Worm (Caenorhabditis elegans) whole organism, early embryonic: ENCODE data around the gene R07B1.9.

Experiments
- B0310.2 ChIP-seq: sonication (generic microtip); optimal IDR thresholded peaks from 2 replicates; lab custom pipeline; 2016; ENCODE audit warnings: mild to moderate bottlenecking, missing genetic modification characterization, missing compliant biosample characterization
- F13C5.2 ChIP-seq: sonication (generic microtip); optimal IDR thresholded peaks from 2 replicates; lab custom pipeline; 2017; ENCODE audit warnings: mild to moderate bottlenecking, missing genetic modification characterization, inconsistent platforms, missing compliant biosample characterization
- aly-1 ChIP-seq: sonication (generic microtip); optimal IDR thresholded peaks from 2 replicates; lab custom pipeline; 2016; ENCODE audit warnings: missing genetic modification characterization, missing compliant biosample characterization
- ama-1 ChIP-seq: fragments of 150-350 bp; optimal IDR thresholded peaks from 2 replicates; lab custom pipeline; 2014
- ceh-13 ChIP-seq: fragments of 200-800 bp; sonication (Bioruptor generic); optimal IDR thresholded peaks from 2 replicates; lab custom pipeline; 2018; ENCODE audit warnings: mild to moderate bottlenecking, missing genetic modification characterization, missing compliant biosample characterization
- ceh-36 ChIP-seq: sonication (generic microtip); optimal IDR thresholded peaks from 2 replicates; lab custom pipeline; 2016; ENCODE audit warnings: missing genetic modification characterization, inconsistent platforms, missing compliant biosample characterization
- ets-7 ChIP-seq: sonication (generic microtip); optimal IDR thresholded peaks from 2 replicates; lab custom pipeline; 2016; ENCODE audit warnings: missing genotype, missing genetic modification characterization, missing compliant biosample characterization
- flt-1 ChIP-seq: fragments of 200-800 bp; sonication (Bioruptor generic); IDR thresholded peaks from 2 replicates; pipeline ENCODE4 v1.3.6; 2022; ENCODE audit warnings: missing genetic modification characterization, missing compliant biosample characterization
- hmbx-1 ChIP-seq: sonication (generic microtip); optimal IDR thresholded peaks from 2 replicates; lab custom pipeline; 2016; ENCODE audit warnings: mild to moderate bottlenecking, missing genetic modification characterization, missing compliant biosample characterization
- hmg-4 ChIP-seq: fragments of 200-800 bp; sonication (Bioruptor generic); optimal IDR thresholded peaks from 2 replicates; lab custom pipeline; 2018; ENCODE audit warnings: mild to moderate bottlenecking, missing genetic modification characterization, missing compliant biosample characterization
- hnd-1 ChIP-seq: sonication (generic microtip); optimal IDR thresholded peaks from 2 replicates; lab custom pipeline; 2016; ENCODE audit warnings: missing genetic modification characterization, missing compliant biosample characterization
- pes-1 ChIP-seq: fragments of 200-800 bp; sonication (Bioruptor generic); IDR thresholded peaks from 2 replicates; pipeline ENCODE4 v1.3.6; 2022; ENCODE audit warnings: missing genetic modification reagents, missing genetic modification characterization, missing compliant biosample characterization
- scrt-1 ChIP-seq: fragments of 200-800 bp; sonication (Bioruptor generic); IDR thresholded peaks from 2 replicates; pipeline ENCODE4 v1.3.6; 2022; ENCODE audit warnings: missing genetic modification characterization, missing compliant biosample characterization
- sea-1 ChIP-seq: fragments of 200-800 bp; sonication (Bioruptor generic); conservative IDR thresholded peaks from 2 replicates; pipeline ENCODE4 v1.3.6; 2022; ENCODE audit warnings: missing genetic modification characterization, missing compliant biosample characterization
- tbx-11 ChIP-seq: fragments of 200-800 bp; sonication (Bioruptor generic); IDR thresholded peaks from 2 replicates; pipeline ENCODE4 v1.3.6; 2022; ENCODE audit warnings: missing genetic modification characterization, missing compliant biosample characterization
- tbx-37 ChIP-seq: fragments of 200-800 bp; sonication (Bioruptor generic); conservative IDR thresholded peaks from 2 replicates; pipeline ENCODE4 v1.3.6; 2022; ENCODE audit warnings: missing genetic modification reagents, missing genetic modification characterization, missing compliant biosample characterization
- tra-4 ChIP-seq: sonication (generic microtip); optimal IDR thresholded peaks from 2 replicates; lab custom pipeline; 2017; ENCODE audit warnings: missing genetic modification characterization, missing compliant biosample characterization

The R07B1.9 gene

DNA sequence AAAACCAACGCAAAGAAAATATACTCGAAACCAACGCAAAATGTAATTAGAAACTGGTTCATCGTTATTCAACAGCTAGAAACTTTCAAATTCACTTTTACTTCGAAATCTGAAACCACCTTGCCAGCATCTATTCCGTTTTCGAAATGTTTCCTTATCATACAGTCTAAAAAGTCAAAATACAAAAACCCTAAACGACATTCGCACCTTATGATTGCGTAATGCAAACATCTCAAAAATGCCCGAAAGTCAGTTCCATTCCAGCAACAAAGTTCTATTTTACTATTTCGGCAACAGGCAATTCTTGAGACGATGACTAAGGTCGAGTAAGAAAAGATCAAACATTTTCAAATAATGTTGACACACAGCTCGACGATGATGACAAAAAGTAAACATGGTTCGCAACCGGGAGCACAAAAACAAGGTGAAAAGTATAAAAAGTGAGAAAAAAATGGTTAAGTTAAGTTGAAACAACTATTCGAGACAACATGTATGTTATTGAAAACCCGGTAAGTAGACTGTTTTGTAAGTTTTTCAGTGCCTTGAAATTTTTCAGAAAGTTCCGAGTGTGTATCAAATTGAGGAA is 25.4 kb upstream of the R07B1.9 start, which contains the start of gene lec-7:
Gene lec-7 (plus strand): TSS at position 297 of the 586 bp plus-strand sequence.
- TF ChIP-seq ceh-13 (GFP tag; lab: Kevin White, UChicago) (no peak), aly-1 (tag; lab: Kevin White, UChicago) (no peak), F13C5.2 (tag; lab: Kevin White, UChicago) (no peak), ets-7 (tag; lab: Kevin White, UChicago) (no peak), ceh-36 (tag; lab: Kevin White, UChicago) (no peak), flt-1 (no peak), pes-1 (no peak), hnd-1 (no peak), sea-1 (no peak), scrt-1 (no peak), tbx-11 (GFP tag; lab: Robert Waterston, UW) (no peak), tbx-37 (GFP tag; lab: Robert Waterston, UW) (no peak), hmg-4 (GFP tag; lab: Kevin White, UChicago) (no peak), B0310.2 (tag; lab: Kevin White, UChicago) (no peak), ama-1 (no peak), hmbx-1 (no peak), tra-4 (tag; lab: Kevin White, UChicago) (no peak)

DNA sequence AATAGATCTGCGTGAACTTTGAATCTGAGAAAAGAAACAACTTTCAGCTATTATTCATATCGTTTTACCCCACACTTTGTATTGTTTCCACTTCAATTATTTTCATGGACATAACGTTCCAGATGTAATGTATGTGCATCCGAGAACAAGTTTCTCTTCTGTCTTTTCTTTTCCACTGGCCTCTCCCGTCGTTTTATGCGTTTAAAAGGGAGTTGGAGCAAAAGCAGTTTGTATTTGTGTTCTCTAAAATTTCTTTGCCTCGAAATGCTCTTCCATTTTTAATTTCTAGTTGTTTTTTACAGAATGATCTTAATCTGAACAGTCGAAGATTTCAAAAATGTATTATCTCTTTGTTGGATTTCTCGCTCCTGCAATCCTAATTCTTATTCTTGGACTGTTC is 20.6 kb upstream of the R07B1.9 start, which contains the start of gene R07B1.11:
Gene R07B1.11 (plus strand): TSS at position 301 of the 400 bp plus-strand sequence.
- TF ChIP-seq ceh-36 (tag; lab: Kevin White, UChicago) (no peak), sea-1 (no peak), tbx-37 (GFP tag; lab: Robert Waterston, UW) (no peak), aly-1 (tag; lab: Kevin White, UChicago) (no peak), hmbx-1 (no peak), tbx-11 (GFP tag; lab: Robert Waterston, UW) (no peak), B0310.2 (tag; lab: Kevin White, UChicago) (no peak), ets-7 (tag; lab: Kevin White, UChicago) (no peak), ceh-13 (GFP tag; lab: Kevin White, UChicago) (no peak), F13C5.2 (tag; lab: Kevin White, UChicago) (no peak), flt-1 (no peak), hnd-1 (no peak), scrt-1 (no peak), hmg-4 (GFP tag; lab: Kevin White, UChicago) (no peak), tra-4 (tag; lab: Kevin White, UChicago) (no peak), ama-1 (no peak), pes-1 (no peak)

DNA sequence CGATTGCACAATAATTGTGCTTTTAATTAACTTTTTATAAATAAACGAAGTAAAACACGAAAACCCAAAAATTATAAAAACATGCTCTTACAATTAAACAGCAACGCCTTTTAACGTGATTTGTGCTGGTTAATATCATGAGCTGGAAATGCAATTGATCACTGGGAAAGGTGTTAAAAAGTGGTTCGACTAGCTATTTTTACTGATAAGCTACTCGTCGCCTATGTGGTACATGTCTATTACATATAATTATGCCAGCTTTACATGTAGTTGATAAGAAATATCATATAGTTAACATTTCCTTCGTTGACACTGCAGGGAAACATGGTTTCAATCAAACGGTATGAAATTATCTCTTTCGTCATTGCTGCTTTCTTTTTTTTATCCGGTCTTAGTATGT is 19.1 kb upstream of the R07B1.9 start, which contains the start of gene scav-5:
Gene scav-5 (plus strand): TSS at position 297 of the 400 bp plus-strand sequence.
- TF ChIP-seq flt-1 = no peak
- no peak for TF ChIP-seq hnd-1
- no peak for TF ChIP-seq tbx-11 (GFP tag; lab: Robert Waterston, UW)
- TF ChIP-seq aly-1 (tag; lab: Kevin White, UChicago) = no peak
- TF ChIP-seq scrt-1 = no peak
- TF ChIP-seq ets-7 (tag; lab: Kevin White, UChicago) = no peak
- TF ChIP-seq F13C5.2 (tag; lab: Kevin White, UChicago) = no peak
- TF ChIP-seq ceh-13 (GFP tag; lab: Kevin White, UChicago) = no peak
- TF ChIP-seq ceh-36 (tag; lab: Kevin White, UChicago) = no peak

DNA sequence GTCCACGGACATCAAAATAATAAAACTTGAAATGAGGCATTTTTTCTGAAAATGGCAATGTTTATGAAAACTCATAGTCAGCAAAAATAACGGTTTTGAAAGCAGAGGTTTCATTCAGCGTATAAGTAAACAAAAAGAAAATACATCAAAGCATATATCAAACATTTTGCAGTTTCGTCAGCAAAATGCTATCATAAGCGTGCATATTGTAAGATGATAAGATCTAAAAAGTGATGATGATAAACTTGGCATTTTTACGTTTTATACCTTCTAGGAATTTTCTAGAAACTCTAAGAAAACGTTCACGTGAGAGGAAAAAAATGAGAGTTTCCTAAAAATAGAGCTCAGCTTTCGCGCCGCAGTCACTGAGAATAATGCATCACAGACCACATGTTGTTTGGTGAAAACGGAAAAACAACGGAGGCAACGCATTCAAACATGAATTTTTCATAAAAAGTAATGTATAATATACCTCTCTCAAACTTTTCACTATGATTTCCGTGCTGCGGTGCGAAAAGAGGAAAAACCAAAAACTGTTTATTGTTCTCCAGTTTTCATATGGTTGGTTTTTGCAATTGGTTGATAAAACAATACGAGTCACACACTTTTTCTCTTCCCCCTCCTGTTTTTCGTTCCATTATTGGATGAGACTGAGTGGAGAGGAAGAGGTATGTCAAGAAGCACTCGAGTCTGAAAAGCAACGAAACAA is 14.1 kb upstream of the R07B1.9 start, which contains the start of the genes gst-36 and R07B1.5:
Gene gst-36 (minus strand): TSS at position 45 of the 709 bp plus-strand sequence.
Gene R07B1.5 (plus strand): TSS at position 665 of the 709 bp plus-strand sequence.
- TF ChIP-seq hmbx-1 (no peak), flt-1 (no peak), ama-1 (no peak), tbx-37 (GFP tag; lab: Robert Waterston, UW) (no peak), sea-1 (no peak), hmg-4 (GFP tag; lab: Kevin White, UChicago) (no peak), ets-7 (tag; lab: Kevin White, UChicago) (no peak), aly-1 (tag; lab: Kevin White, UChicago) (no peak), B0310.2 (tag; lab: Kevin White, UChicago) (no peak), hnd-1 (no peak), tra-4 (tag; lab: Kevin White, UChicago) (no peak), ceh-13 (GFP tag; lab: Kevin White, UChicago) (no peak), F13C5.2 (tag; lab: Kevin White, UChicago) (no peak), ceh-36 (tag; lab: Kevin White, UChicago) (no peak), tbx-11 (GFP tag; lab: Robert Waterston, UW) (no peak), pes-1 (no peak), scrt-1 (no peak)

DNA sequence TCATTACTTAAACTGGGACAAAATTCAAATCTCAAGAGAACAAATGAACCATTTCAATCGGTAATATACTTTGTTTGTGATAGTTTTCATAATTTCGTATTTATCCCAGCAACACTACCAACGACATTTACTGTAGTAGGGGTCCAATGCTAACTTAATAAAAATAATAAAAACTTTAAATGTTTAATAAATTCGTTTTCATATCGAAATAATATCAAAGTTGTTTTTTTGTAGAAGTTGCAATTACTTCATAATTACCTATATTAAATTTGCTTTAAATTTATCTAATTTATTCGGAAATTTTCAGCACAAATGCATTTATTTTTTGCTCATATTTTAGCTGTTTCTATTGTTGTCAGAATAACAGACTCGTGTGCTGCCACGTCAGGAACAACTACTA is 10.9 kb upstream of the R07B1.9 start, which contains the start of gene R07B1.6:
Gene R07B1.6 (plus strand): TSS at position 301 of the 400 bp plus-strand sequence.
- TF ChIP-seq scrt-1 = no peak
- no peak for TF ChIP-seq tra-4 (tag; lab: Kevin White, UChicago)
- TF ChIP-seq pes-1 = no peak

DNA sequence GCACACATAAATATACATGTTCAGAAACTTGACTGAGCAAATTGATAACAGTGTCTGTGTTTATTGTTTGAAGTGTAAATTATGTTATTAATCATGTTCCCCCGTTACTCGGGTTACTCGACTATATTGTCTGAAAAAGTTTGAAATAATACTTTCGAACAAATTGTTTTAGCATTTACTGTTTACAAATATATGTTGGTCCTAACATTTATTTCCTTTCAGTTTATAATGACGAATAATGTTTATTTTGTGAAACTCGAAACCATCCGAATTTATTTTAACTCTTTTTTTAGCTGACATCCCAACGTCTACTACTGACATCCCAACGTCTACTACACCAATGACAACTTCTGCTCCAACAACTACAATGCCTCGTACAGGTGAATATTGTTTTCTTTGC is 8.4 kb upstream of the R07B1.9 start, which contains the start of gene R07B1.7:
Gene R07B1.7 (plus strand): TSS at position 301 of the 400 bp plus-strand sequence.
- no peak for TF ChIP-seq hmg-4 (GFP tag; lab: Kevin White, UChicago)
- TF ChIP-seq ceh-36 (tag; lab: Kevin White, UChicago) = no peak
- TF ChIP-seq flt-1 = no peak
- TF ChIP-seq aly-1 (tag; lab: Kevin White, UChicago) = no peak
- TF ChIP-seq ama-1 = no peak
- no peak for TF ChIP-seq tbx-11 (GFP tag; lab: Robert Waterston, UW)
- TF ChIP-seq B0310.2 (tag; lab: Kevin White, UChicago) = no peak
- no peak for TF ChIP-seq hmbx-1
- TF ChIP-seq tra-4 (tag; lab: Kevin White, UChicago) = no peak
- TF ChIP-seq sea-1 = no peak
- TF ChIP-seq pes-1 = no peak
- TF ChIP-seq tbx-37 (GFP tag; lab: Robert Waterston, UW) = no peak
- no peak for TF ChIP-seq ceh-13 (GFP tag; lab: Kevin White, UChicago)
- no peak for TF ChIP-seq hnd-1
- no peak for TF ChIP-seq scrt-1
- TF ChIP-seq ets-7 (tag; lab: Kevin White, UChicago) = no peak
- no peak for TF ChIP-seq F13C5.2 (tag; lab: Kevin White, UChicago)
